Worm (Caenorhabditis elegans) whole organism, young adult: ENCODE measurements around the gene B0244.7.

Experiments
- B0035.1 ChIP-seq: sonication (generic microtip); optimal IDR thresholded peaks from 2 replicates; lab custom pipeline; 2016; ENCODE audit warnings: missing genetic modification characterization, mild to moderate bottlenecking, missing compliant biosample characterization, missing genotype, missing genetic modification reagents
- C06A6.2 ChIP-seq: fragments of 200-800 bp; sonication (Bioruptor generic); conservative IDR thresholded peaks from 2 replicates; pipeline ENCODE4 v1.3.6; 2022; ENCODE audit warnings: missing genetic modification characterization, missing compliant biosample characterization
- C17E4.6 ChIP-seq: fragments of 200-800 bp; sonication (Bioruptor generic); IDR thresholded peaks from 2 replicates; pipeline ENCODE4 v1.3.6; 2022; ENCODE audit warnings: missing genetic modification reagents, missing genetic modification characterization, missing compliant biosample characterization
- D2030.7 ChIP-seq: fragments of 200-800 bp; sonication (Bioruptor generic); IDR thresholded peaks from 2 replicates; pipeline ENCODE4 v1.3.6; 2022; ENCODE audit warnings: missing genetic modification reagents, missing genetic modification characterization, missing compliant biosample characterization
- F33H1.4 ChIP-seq: fragments of 200-800 bp; sonication (Bioruptor generic); IDR thresholded peaks from 2 replicates; pipeline ENCODE4 v1.3.6; 2022; ENCODE audit warnings: missing genetic modification reagents, missing genetic modification characterization, missing compliant biosample characterization
- F37B4.10 ChIP-seq: fragments of 200-800 bp; sonication (Bioruptor generic); IDR thresholded peaks from 2 replicates; pipeline ENCODE4 v1.3.6; 2022; ENCODE audit warnings: missing genetic modification characterization, missing compliant biosample characterization
- F39B2.1 ChIP-seq: fragments of 200-800 bp; sonication (Bioruptor generic); IDR thresholded peaks from 2 replicates; pipeline ENCODE4 v1.3.6; 2022; ENCODE audit warnings: missing genetic modification reagents, missing genetic modification characterization, missing compliant biosample characterization
- F55B11.4 ChIP-seq: sonication (generic microtip); optimal IDR thresholded peaks from 2 replicates; lab custom pipeline; 2016; ENCODE audit warnings: missing compliant biosample characterization, missing genetic modification characterization, borderline replicate concordance; ENCODE audit not compliant: insufficient read depth
- F57C9.4 ChIP-seq: sonication (generic microtip); optimal IDR thresholded peaks from 2 replicates; lab custom pipeline; 2017; ENCODE audit warnings: mild to moderate bottlenecking, missing genetic modification characterization, missing compliant biosample characterization
- K11D2.4 ChIP-seq: fragments of 200-800 bp; sonication (Bioruptor generic); IDR thresholded peaks from 2 replicates; pipeline ENCODE4 v1.3.6; 2022; ENCODE audit warnings: missing genetic modification reagents, missing genetic modification characterization, missing compliant biosample characterization
- T26A5.8 ChIP-seq: sonication (generic microtip); optimal IDR thresholded peaks from 2 replicates; lab custom pipeline; 2016; ENCODE audit warnings: missing genetic modification characterization, missing compliant biosample characterization
- Y53G8AR.9 ChIP-seq: fragments of 200-800 bp; sonication (Bioruptor generic); conservative IDR thresholded peaks from 2 replicates; pipeline ENCODE4 v1.3.6; 2022; ENCODE audit warnings: missing genetic modification reagents, missing genetic modification characterization, missing compliant biosample characterization
- Y56A3A.18 ChIP-seq: fragments of 200-800 bp; sonication (Bioruptor generic); IDR thresholded peaks from 2 replicates; pipeline ENCODE4 v1.3.6; 2022; ENCODE audit warnings: missing genetic modification reagents, missing genetic modification characterization, missing compliant biosample characterization
- ZK185.1 ChIP-seq: sonication (generic microtip); optimal IDR thresholded peaks from 2 replicates; lab custom pipeline; 2016; ENCODE audit warnings: mild to moderate bottlenecking, missing genetic modification characterization, missing compliant biosample characterization; ENCODE audit not compliant: poor library complexity, severe bottlenecking
- atf-7 ChIP-seq: sonication (generic microtip); optimal IDR thresholded peaks from 2 replicates; lab custom pipeline; 2017; ENCODE audit warnings: mild to moderate bottlenecking, missing genetic modification characterization, missing compliant biosample characterization
- athp-1 ChIP-seq: sonication (generic microtip); optimal IDR thresholded peaks from 2 replicates; lab custom pipeline; 2017; ENCODE audit warnings: mild to moderate bottlenecking, missing genetic modification characterization, missing compliant biosample characterization
- attf-5 ChIP-seq: fragments of 200-800 bp; sonication (Bioruptor generic); optimal IDR thresholded peaks from 2 replicates; lab custom pipeline; 2018; ENCODE audit warnings: mild to moderate bottlenecking, missing genetic modification characterization, missing compliant biosample characterization
- bed-1 ChIP-seq: fragments of 200-800 bp; sonication (Bioruptor generic); IDR thresholded peaks from 2 replicates; pipeline ENCODE4 v1.3.6; 2022; ENCODE audit warnings: missing genetic modification reagents, missing genetic modification characterization, missing compliant biosample characterization
- bed-2 ChIP-seq: fragments of 200-800 bp; sonication (Bioruptor generic); IDR thresholded peaks from 2 replicates; pipeline ENCODE4 v1.3.6; 2022; ENCODE audit warnings: missing genetic modification reagents, missing genetic modification characterization, missing compliant biosample characterization
- ccch-3 ChIP-seq: fragments of 200-800 bp; sonication (Bioruptor generic); optimal IDR thresholded peaks from 2 replicates; lab custom pipeline; 2018; ENCODE audit warnings: mild to moderate bottlenecking, missing genetic modification characterization, missing compliant biosample characterization
- cebp-2 ChIP-seq: fragments of 200-800 bp; sonication (Bioruptor generic); IDR thresholded peaks from 2 replicates; pipeline ENCODE4 v1.3.6; 2022; ENCODE audit warnings: missing genetic modification characterization, missing compliant biosample characterization
- ceh-79 ChIP-seq: sonication (generic microtip); optimal IDR thresholded peaks from 2 replicates; lab custom pipeline; 2017; ENCODE audit warnings: mild to moderate bottlenecking, missing genetic modification characterization, missing compliant biosample characterization
- dox-1 ChIP-seq: fragments of 200-800 bp; sonication (Bioruptor generic); IDR thresholded peaks from 2 replicates; pipeline ENCODE4 v1.3.6; 2022; ENCODE audit warnings: missing genetic modification reagents, missing genetic modification characterization, missing compliant biosample characterization
- him-1 ChIP-seq: sonication (generic microtip); optimal IDR thresholded peaks from 2 replicates; lab custom pipeline; 2016; ENCODE audit warnings: missing genotype, missing genetic modification reagents, missing genetic modification characterization, missing compliant biosample characterization
- hrde-1 ChIP-seq: sonication (generic microtip); optimal IDR thresholded peaks from 2 replicates; lab custom pipeline; 2016; ENCODE audit warnings: missing genetic modification characterization, mild to moderate bottlenecking, missing compliant biosample characterization, moderate library complexity, missing genotype, missing genetic modification reagents, borderline replicate concordance
- lag-1 ChIP-seq: fragments of 200-800 bp; sonication (Bioruptor generic); IDR thresholded peaks from 2 replicates; pipeline ENCODE4 v1.3.6; 2022; ENCODE audit warnings: missing genetic modification reagents, missing genetic modification characterization, missing compliant biosample characterization
- lin-40 ChIP-seq: sonication (generic microtip); optimal IDR thresholded peaks from 2 replicates; lab custom pipeline; 2016; ENCODE audit warnings: missing genetic modification characterization, mild to moderate bottlenecking, missing compliant biosample characterization, missing genotype, missing genetic modification reagents
- lin-54 ChIP-seq: fragments of 200-800 bp; sonication (Bioruptor generic); optimal IDR thresholded peaks from 2 replicates; lab custom pipeline; 2018; ENCODE audit warnings: mild to moderate bottlenecking, missing genetic modification characterization, missing compliant biosample characterization
- lsl-1 ChIP-seq: fragments of 200-800 bp; sonication (Bioruptor generic); optimal IDR thresholded peaks from 2 replicates; lab custom pipeline; 2018; ENCODE audit warnings: mild to moderate bottlenecking, missing genetic modification characterization, moderate library complexity, missing compliant biosample characterization
- madf-6 ChIP-seq: fragments of 200-800 bp; sonication (Bioruptor generic); IDR thresholded peaks from 2 replicates; pipeline ENCODE4 v1.3.6; 2022; ENCODE audit warnings: missing genetic modification reagents, missing genetic modification characterization, missing compliant biosample characterization
- mcd-1 ChIP-seq: fragments of 200-800 bp; sonication (Bioruptor generic); IDR thresholded peaks from 2 replicates; pipeline ENCODE4 v1.3.6; 2022; ENCODE audit warnings: missing genetic modification reagents, missing genetic modification characterization, missing compliant biosample characterization
- mel-28 ChIP-seq: sonication (generic microtip); optimal IDR thresholded peaks from 2 replicates; lab custom pipeline; 2016; ENCODE audit warnings: borderline replicate concordance, mild to moderate bottlenecking, missing genetic modification characterization, missing compliant biosample characterization
- mes-4 ChIP-seq: sonication (generic microtip); optimal IDR thresholded peaks from 2 replicates; lab custom pipeline; 2016; ENCODE audit warnings: missing genotype, missing genetic modification characterization, missing compliant biosample characterization
- nhr-80 ChIP-seq: sonication (generic microtip); optimal IDR thresholded peaks from 2 replicates; lab custom pipeline; 2016; ENCODE audit warnings: missing genetic modification characterization, missing compliant biosample characterization
- nhr-90 ChIP-seq: sonication (generic microtip); optimal IDR thresholded peaks from 2 replicates; lab custom pipeline; 2016; ENCODE audit warnings: missing genotype, mild to moderate bottlenecking, missing genetic modification characterization, missing compliant biosample characterization
- pha-4 ChIP-seq: fragments of 150-350 bp; sonication (generic microtip); optimal IDR thresholded peaks from 2 replicates; lab custom pipeline; 2014; ENCODE audit warnings: missing biosample characterization, missing genetic modification reagents, missing genetic modification characterization
- rec-8 ChIP-seq, 2 experiments: sonication (generic microtip); optimal IDR thresholded peaks; 2 replicates each; lab custom pipeline; 2016; ENCODE audit warnings: mild to moderate bottlenecking in 2 of 2, missing genetic modification characterization in 2 of 2, missing genetic modification reagents in 2 of 2, missing genotype in 2 of 2, missing biosample characterization in 1 of 2, missing compliant biosample characterization in 1 of 2, moderate library complexity in 1 of 2
- rpc-1 ChIP-seq, 2 experiments: fragments of 150-350 bp in 1 of 2; sonication (generic microtip) in 1 of 2; optimal IDR thresholded peaks; 2 replicates each; lab custom pipeline; 2014 to 2018; ENCODE audit warnings: missing biosample characterization in 1 of 2, missing genetic modification characterization in 1 of 2, missing genetic modification reagents in 1 of 2, missing genotype in 1 of 2
- sdz-38 ChIP-seq: sonication (generic microtip); optimal IDR thresholded peaks from 2 replicates; lab custom pipeline; 2016; ENCODE audit warnings: missing genotype, missing genetic modification characterization, missing compliant biosample characterization
- sea-2 ChIP-seq: fragments of 200-800 bp; sonication (Bioruptor generic); IDR thresholded peaks from 2 replicates; pipeline ENCODE4 v1.3.6; 2022; ENCODE audit warnings: missing genetic modification characterization, missing compliant biosample characterization
- snpc-4 ChIP-seq, 5 experiments: fragments of 150-350 bp in 1 of 5; sonication (generic microtip) in 4 of 5; optimal IDR thresholded peaks; 2 replicates each; lab custom pipeline; 2014 to 2018; ENCODE audit warnings: missing genetic modification characterization in 5 of 5, missing biosample characterization in 3 of 5, antibody characterized with exemption in 2 of 5, mild to moderate bottlenecking in 2 of 5, missing compliant biosample characterization in 2 of 5, missing genotype in 2 of 5, moderate library complexity in 2 of 5, missing genetic modification reagents in 1 of 5
- somi-1 ChIP-seq: fragments of 200-800 bp; sonication (Bioruptor generic); optimal IDR thresholded peaks from 2 replicates; lab custom pipeline; 2018; ENCODE audit warnings: mild to moderate bottlenecking, missing genetic modification characterization, missing compliant biosample characterization
- sptf-2 ChIP-seq: fragments of 200-800 bp; sonication (Bioruptor generic); optimal IDR thresholded peaks from 2 replicates; lab custom pipeline; 2018; ENCODE audit warnings: mild to moderate bottlenecking, missing genetic modification characterization, missing compliant biosample characterization
- tbp1 ChIP-seq: fragments of 200-800 bp; sonication (Bioruptor generic); optimal IDR thresholded peaks from 2 replicates; lab custom pipeline; 2018; ENCODE audit warnings: mild to moderate bottlenecking, missing genetic modification characterization, missing compliant biosample characterization
- unc-62 ChIP-seq: fragments of 150-350 bp; optimal IDR thresholded peaks from 2 replicates; lab custom pipeline; 2014; ENCODE audit warnings: missing biosample characterization, missing genetic modification reagents, missing genetic modification characterization
- zim-3 ChIP-seq: sonication (generic microtip); optimal IDR thresholded peaks from 2 replicates; lab custom pipeline; 2017; ENCODE audit warnings: mild to moderate bottlenecking, missing genetic modification characterization, moderate library complexity, missing compliant biosample characterization
- ztf-26 ChIP-seq: sonication (generic microtip); optimal IDR thresholded peaks from 2 replicates; lab custom pipeline; 2017; ENCODE audit warnings: missing genetic modification characterization, missing compliant biosample characterization

The B0244.7 gene

ce11 chrIII:5706077-5706627 is 25.1 kb upstream of the B0244.7 start, which contains the start of gene rpl-23 (continued):
- TF ChIP-seq nhr-80 (peak; percentile 5), mcd-1 (GFP tag; lab: Robert Waterston, UW) (peak; percentile 73), F37B4.10 (GFP tag; lab: Robert Waterston, UW) (no peak), hrde-1 (no peak), F39B2.1 (no peak), zim-3 (tag; lab: Kevin White, UChicago) (no peak), lsl-1 (GFP tag; lab: Kevin White, UChicago) (peak; percentile 62), K11D2.4 (GFP tag; lab: Robert Waterston, UW) (peak; percentile 35; the same call in 1 of the 2 replicates), somi-1 (GFP tag; lab: Kevin White, UChicago) (no peak), ztf-26 (tag; lab: Kevin White, UChicago) (no peak), F55B11.4 (tag; lab: Kevin White, UChicago) (no peak), bed-1 (GFP tag; lab: Robert Waterston, UW) (no peak), T26A5.8 (tag; lab: Kevin White, UChicago) (no peak), ZK185.1 (peak; percentile 81), ccch-3 (GFP tag; lab: Kevin White, UChicago) (no peak), rec-8 (tag; optimal IDR thresholded peaks at IDR 0.05; lab: Kevin White, UChicago) (no peak), athp-1 (tag; lab: Kevin White, UChicago) (peak; percentile 81), mel-28 (no peak), dox-1 (peak; percentile 60; the same call in 1 of the 2 replicates), cebp-2 (GFP tag; lab: Robert Waterston, UW) (no peak), snpc-4 (GFP tag; optimal IDR thresholded peaks at IDR 0.05; lab: Kevin White, UChicago) (peak; percentile 57), snpc-4 (tag; optimal IDR thresholded peaks at IDR 0.05; lab: Kevin White, UChicago) (peak; percentile 32 to 85 (median 59)), B0035.1 (no peak), F33H1.4 (peak; percentile 98), ceh-79 (tag; lab: Kevin White, UChicago) (no peak), Y53G8AR.9 (GFP tag; lab: Robert Waterston, UW) (peak; percentile 85), C06A6.2 (0 out of 2 replicates have a peak, but pooled peaks have one; percentile 19), F57C9.4 (tag; lab: Kevin White, UChicago) (no peak), lin-40 (tag; lab: Kevin White, UChicago) (peak; percentile 71), atf-7 (tag; lab: Kevin White, UChicago) (no peak), madf-6 (GFP tag; lab: Robert Waterston, UW) (peak; percentile 80), nhr-90 (no peak), him-1 (tag; lab: Kevin White, UChicago) (no peak), pha-4 (tag; lab: Kevin White, UChicago) (peak; percentile 18), Y56A3A.18 (GFP tag; lab: Robert Waterston, UW) (no peak), mes-4 (tag; lab: Kevin White, UChicago) (no peak), rpc-1 (optimal IDR thresholded peaks at IDR 0.05; lab: Kevin White, UChicago) (no peak), rpc-1 (tag; optimal IDR thresholded peaks at IDR 0.05; lab: Kevin White, UChicago) (no peak), attf-5 (GFP tag; lab: Kevin White, UChicago) (peak; percentile 91), lin-54 (peak; percentile 74), D2030.7 (GFP tag; lab: Robert Waterston, UW) (peak; percentile 77), sea-2 (GFP tag; lab: Robert Waterston, UW) (no peak), sptf-2 (GFP tag; lab: Kevin White, UChicago) (no peak), sdz-38 (tag; lab: Kevin White, UChicago) (no peak), bed-2 (GFP tag; lab: Robert Waterston, UW) (no peak), C17E4.6 (GFP tag; lab: Robert Waterston, UW) (no peak), tbp1 (GFP tag; lab: Kevin White, UChicago) (peak; percentile 61), lag-1 (no peak), unc-62 (GFP tag; lab: Kevin White, UChicago) (no peak)
